Worm (Caenorhabditis elegans) whole organism, L1 larva: ENCODE results near the gene rsd-3.

Source experiments
- fkh-8 ChIP-seq: sonication (generic microtip); optimal IDR thresholded peaks from 2 replicates; lab custom pipeline; 2016; ENCODE audit warnings: mild to moderate bottlenecking, missing genetic modification characterization, missing compliant biosample characterization
- lin-15B ChIP-seq: fragments of 150-350 bp; sonication (generic microtip); optimal IDR thresholded peaks from 3 replicates; lab custom pipeline; 2014; ENCODE audit warnings: missing biosample characterization, missing genetic modification characterization
- nhr-11 ChIP-seq: fragments of 150-350 bp; optimal IDR thresholded peaks from 2 replicates; lab custom pipeline; 2014; ENCODE audit warnings: missing biosample characterization, missing genetic modification characterization

DNA sequence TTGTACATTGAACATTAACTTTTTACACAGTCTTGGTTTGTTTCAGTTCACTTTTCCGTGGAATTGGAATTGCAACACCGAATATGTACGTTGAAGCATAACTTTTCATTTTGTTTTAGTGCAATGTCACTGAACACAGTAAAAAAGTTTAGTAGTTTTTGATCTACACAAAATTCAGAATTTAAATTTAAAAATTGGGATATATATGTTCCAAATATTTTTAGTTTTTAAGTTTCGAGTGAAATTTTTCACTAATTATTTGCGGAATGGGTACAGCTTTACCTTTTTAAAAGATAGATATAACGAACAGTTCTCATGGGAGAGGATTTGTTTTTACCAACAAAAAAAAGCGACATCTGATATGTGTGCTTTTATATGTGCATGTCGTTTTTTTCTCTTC is 18.5 kb downstream of the rsd-3 start:
- TF ChIP-seq nhr-11 (tag; lab: Kevin White, UChicago), result no peak
- no peak for TF ChIP-seq lin-15B (tag; lab: Kevin White, UChicago)
- no peak for TF ChIP-seq fkh-8 (tag; lab: Kevin White, UChicago)
